Fruit fly (Drosophila melanogaster) whole organism, embryonic: Measurements from ENCODE around the gene egh.

Experiments used
- C15 ChIP-seq: fragments of 200-800 bp; sonication (Bioruptor generic); IDR thresholded peaks from 3 replicates; pipeline ENCODE4 v1.3.6; 2022; ENCODE audit warnings: missing biosample characterization, missing genetic modification characterization
- CG10654 ChIP-seq: fragments of 200-800 bp; sonication (Bioruptor generic); optimal IDR thresholded peaks from 2 replicates; lab custom pipeline; 2016; ENCODE audit warnings: missing biosample characterization, missing genetic modification characterization
- CG14710 ChIP-seq: fragments of 200-800 bp; sonication (Bioruptor generic); optimal IDR thresholded peaks from 3 replicates; lab custom pipeline; 2019; ENCODE audit warnings: missing biosample characterization, mild to moderate bottlenecking, missing genetic modification characterization, moderate library complexity
- CG15514 ChIP-seq: fragments of 200-800 bp; sonication (Bioruptor generic); optimal IDR thresholded peaks from 3 replicates; lab custom pipeline; 2017; ENCODE audit warnings: missing biosample characterization, missing genetic modification characterization, mild to moderate bottlenecking, moderate library complexity, missing genetic modification reagents
- CG1832 ChIP-seq: fragments of 200-800 bp; sonication (Bioruptor generic); optimal IDR thresholded peaks from 2 replicates; lab custom pipeline; 2017; ENCODE audit warnings: missing biosample characterization, mild to moderate bottlenecking, missing genetic modification characterization, inconsistent platforms
- Fer1 ChIP-seq: fragments of 200-800 bp; sonication (Bioruptor generic); optimal IDR thresholded peaks from 2 replicates; lab custom pipeline; 2017; ENCODE audit warnings: missing biosample characterization, mild to moderate bottlenecking, missing genetic modification characterization
- ac ChIP-seq: fragments of 200-800 bp; sonication (Bioruptor generic); optimal IDR thresholded peaks from 3 replicates; lab custom pipeline; 2017; ENCODE audit warnings: missing biosample characterization, mild to moderate bottlenecking, missing genetic modification characterization
- psq ChIP-seq: fragments of 200-800 bp; sonication (Bioruptor generic); optimal IDR thresholded peaks from 2 replicates; lab custom pipeline; 2017; ENCODE audit warnings: missing biosample characterization, missing genetic modification characterization
- row ChIP-seq: fragments of 200-800 bp; sonication (Bioruptor generic); IDR thresholded peaks from 3 replicates; pipeline ENCODE4 v1.3.6; 2022; ENCODE audit warnings: missing biosample characterization, missing genetic modification characterization

DNA sequence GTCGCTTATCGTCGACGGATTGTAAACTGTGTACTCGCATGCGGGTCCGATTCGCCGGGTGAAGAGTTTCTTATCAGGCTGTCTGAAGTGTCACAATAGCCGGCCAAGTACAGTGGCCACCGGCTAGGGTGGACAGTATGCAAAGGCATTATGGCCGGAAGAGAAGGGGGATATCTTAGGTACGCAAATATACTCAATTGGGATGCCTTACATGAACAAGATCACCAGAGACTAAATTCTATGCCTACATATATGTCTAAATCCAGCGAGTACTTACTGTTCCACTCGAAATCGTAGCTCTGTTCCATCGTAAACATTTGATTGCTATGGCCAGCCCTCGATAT, 5.4 kb downstream of the egh start:
- TF ChIP-seq Fer1 (GFP tag; lab: Kevin White, UChicago) (peak; percentile 95), C15 (GFP tag; lab: Robert Waterston, UW) (peak; percentile 67; the same call in 1 of the 3 replicates), CG15514 (GFP tag; lab: Kevin White, UChicago) (peak; percentile 90), psq (GFP tag; lab: Kevin White, UChicago) (no peak), CG1832 (GFP tag; lab: Kevin White, UChicago) (no peak), row (peak; percentile 97), ac (GFP tag; lab: Kevin White, UChicago) (peak; percentile 36), CG10654 (GFP tag; lab: Kevin White, UChicago) (peak; percentile 88), CG14710 (tag; lab: Kevin White, UChicago) (peak; percentile 57)
